Worm (Caenorhabditis elegans): ENCODE data around the gene F35A5.2.

DNA sequence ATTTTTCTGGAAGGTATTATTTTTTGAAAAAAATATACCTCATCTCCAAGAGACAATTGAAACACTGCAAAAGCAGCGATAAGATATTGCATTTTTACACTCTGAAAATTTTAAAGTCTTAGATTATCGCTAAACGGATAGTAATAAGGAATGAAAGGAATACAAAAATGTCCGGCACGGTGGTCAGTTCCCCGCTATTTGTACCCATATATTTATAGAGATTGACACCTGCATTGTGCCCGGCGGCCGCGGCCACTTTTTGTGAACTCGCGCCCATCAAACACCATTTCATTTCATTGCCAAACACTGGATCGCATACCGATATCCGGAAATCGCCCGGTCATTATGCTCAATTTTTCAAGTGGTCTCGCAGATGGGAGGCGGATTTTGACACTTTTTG is 12.2 kb upstream of the F35A5.2 start, which contains the start of gene idpp-5:
- TF ChIP-seq lin-32 (GFP tag; optimal IDR thresholded peaks at IDR 0.05) (no peak), unc-62 (GFP tag; optimal IDR thresholded peaks at IDR 0.05) (no peak), nhr-2 (tag; optimal IDR thresholded peaks at IDR 0.05) (no peak), blmp-1 (tag; optimal IDR thresholded peaks at IDR 0.05) (no peak), pha-4 (tag; optimal IDR thresholded peaks at IDR 0.05) (no peak), unc-39 (tag; optimal IDR thresholded peaks at IDR 0.05) (no peak), nhr-76 (tag; optimal IDR thresholded peaks at IDR 0.05) (no peak), elt-3 (tag; optimal IDR thresholded peaks at IDR 0.05) (no peak), nhr-28 (tag; optimal IDR thresholded peaks at IDR 0.05) (no peak), ztf-11 (tag; optimal IDR thresholded peaks at IDR 0.05) (no peak), nhr-237 (tag; optimal IDR thresholded peaks at IDR 0.05) (no peak), sem-2 (GFP tag; optimal IDR thresholded peaks at IDR 0.05) (no peak), unc-120 (tag; optimal IDR thresholded peaks at IDR 0.05; ENCODE audit: poor library complexity, severe bottlenecking) (no peak), tbx-8 (GFP tag; optimal IDR thresholded peaks at IDR 0.05) (no peak)

All from whole organism, mixed stage, embryonic.